Fruit fly (Drosophila melanogaster) whole organism, embryonic: ENCODE data around the gene CG34135.

Source experiments
- Antp ChIP-seq: fragments of 200-800 bp; sonication (Bioruptor generic); optimal IDR thresholded peaks from 3 replicates; lab custom pipeline; 2016; ENCODE audit warnings: missing biosample characterization, missing genetic modification characterization
- Awh ChIP-seq: fragments of 200-800 bp; sonication (Bioruptor generic); IDR thresholded peaks from 2 replicates; pipeline ENCODE4, ENCODE4 v1.3.6; 2022; ENCODE audit warnings: missing biosample characterization, missing genetic modification characterization
- Blimp-1 ChIP-seq: fragments of 200-800 bp; sonication (Bioruptor generic); optimal IDR thresholded peaks from 3 replicates; lab custom pipeline; 2018; ENCODE audit warnings: missing biosample characterization, missing genetic modification characterization, mild to moderate bottlenecking, moderate library complexity, missing genetic modification reagents
- CG10147 ChIP-seq: fragments of 200-800 bp; sonication (Bioruptor generic); optimal IDR thresholded peaks from 2 replicates; lab custom pipeline; 2019; ENCODE audit warnings: missing biosample characterization, mild to moderate bottlenecking, missing genetic modification characterization, moderate library complexity
- CG10209 ChIP-seq: fragments of 200-800 bp; sonication (Bioruptor generic); optimal IDR thresholded peaks from 3 replicates; lab custom pipeline; 2017; ENCODE audit warnings: missing biosample characterization, mild to moderate bottlenecking, missing genetic modification characterization, missing genetic modification reagents
- CG10267 ChIP-seq: fragments of 200-800 bp; sonication (Bioruptor generic); optimal IDR thresholded peaks from 2 replicates; lab custom pipeline; 2018; ENCODE audit warnings: missing biosample characterization, mild to moderate bottlenecking, missing genetic modification characterization, moderate library complexity
- CG11456 ChIP-seq: fragments of 200-800 bp; sonication (Bioruptor generic); IDR thresholded peaks from 3 replicates; pipeline ENCODE4 v1.3.6; 2022; ENCODE audit warnings: missing biosample characterization, missing genetic modification characterization
- CG12659 ChIP-seq: fragments of 200-800 bp; sonication (Bioruptor generic); optimal IDR thresholded peaks from 3 replicates; lab custom pipeline; 2017; ENCODE audit warnings: mild to moderate bottlenecking, missing biosample characterization, missing genetic modification reagents, missing genetic modification characterization
- CG13287 ChIP-seq: fragments of 200-800 bp; sonication (Bioruptor generic); IDR thresholded peaks from 2 replicates; pipeline ENCODE4 v1.3.6; 2022; ENCODE audit warnings: missing biosample characterization, missing genetic modification characterization; ENCODE audit not compliant: partially characterized antibody
- CG15073 ChIP-seq: fragments of 200-800 bp; sonication (Bioruptor generic); optimal IDR thresholded peaks from 2 replicates; lab custom pipeline; 2016; ENCODE audit warnings: missing biosample characterization, missing genetic modification characterization
- CG15696 ChIP-seq: fragments of 200-800 bp; sonication (Bioruptor generic); optimal IDR thresholded peaks from 2 replicates; lab custom pipeline; 2019; ENCODE audit warnings: missing biosample characterization, mild to moderate bottlenecking, missing genetic modification characterization, moderate library complexity
- CG1603 ChIP-seq: fragments of 200-800 bp; sonication (Bioruptor generic); optimal IDR thresholded peaks from 2 replicates; lab custom pipeline; 2019; ENCODE audit warnings: missing biosample characterization, mild to moderate bottlenecking, missing genetic modification characterization, moderate library complexity
- CG32767 ChIP-seq: fragments of 200-800 bp; sonication (Bioruptor generic); IDR thresholded peaks from 2 replicates; pipeline ENCODE4 v1.3.6; 2022; ENCODE audit warnings: missing biosample characterization, missing genetic modification characterization
- CG32772 ChIP-seq: fragments of 200-800 bp; sonication (Bioruptor generic); IDR thresholded peaks from 2 replicates; pipeline ENCODE4 v1.3.6; 2022; ENCODE audit warnings: missing biosample characterization, missing genetic modification characterization
- CG3847 ChIP-seq: fragments of 200-800 bp; sonication (Bioruptor generic); IDR thresholded peaks from 2 replicates; pipeline ENCODE4 v1.3.6; 2022; ENCODE audit warnings: missing biosample characterization, missing genetic modification characterization
- CG4854 ChIP-seq: fragments of 200-800 bp; sonication (Bioruptor generic); optimal IDR thresholded peaks from 2 replicates; lab custom pipeline; 2016; ENCODE audit warnings: missing biosample characterization, missing genetic modification characterization, inconsistent platforms
- CG7963 ChIP-seq: fragments of 200-800 bp; sonication (Bioruptor generic); IDR thresholded peaks from 3 replicates; pipeline ENCODE4 v1.3.6; 2022; ENCODE audit warnings: missing biosample characterization, missing genetic modification characterization; ENCODE audit not compliant: partially characterized antibody
- CG9727 ChIP-seq: fragments of 200-800 bp; sonication (Bioruptor generic); optimal IDR thresholded peaks from 3 replicates; lab custom pipeline; 2017; ENCODE audit warnings: missing biosample characterization, mild to moderate bottlenecking, missing genetic modification characterization
- CoRest ChIP-seq: fragments of 200-800 bp; sonication (Bioruptor generic); optimal IDR thresholded peaks from 3 replicates; lab custom pipeline; 2018; ENCODE audit warnings: missing biosample characterization, mild to moderate bottlenecking, missing genetic modification characterization, moderate library complexity
- CrebB ChIP-seq: fragments of 200-800 bp; sonication (Bioruptor generic); optimal IDR thresholded peaks from 3 replicates; lab custom pipeline; 2018; ENCODE audit warnings: missing biosample characterization, mild to moderate bottlenecking, missing genetic modification characterization
- Doc3 ChIP-seq: fragments of 200-800 bp; sonication (Bioruptor generic); IDR thresholded peaks from 3 replicates; pipeline ENCODE4 v1.3.6; 2022; ENCODE audit warnings: missing biosample characterization, missing genetic modification characterization; ENCODE audit not compliant: partially characterized antibody
- ERR ChIP-seq: fragments of 200-800 bp; sonication (Bioruptor generic); optimal IDR thresholded peaks from 2 replicates; lab custom pipeline; 2016; ENCODE audit warnings: missing biosample characterization, missing genetic modification characterization
- Elba2 ChIP-seq: fragments of 200-800 bp; sonication (Bioruptor generic); optimal IDR thresholded peaks from 3 replicates; lab custom pipeline; 2016; ENCODE audit warnings: missing biosample characterization, missing genetic modification characterization
- HLH54F ChIP-seq: fragments of 200-800 bp; sonication (Bioruptor generic); optimal IDR thresholded peaks from 3 replicates; lab custom pipeline; 2016; ENCODE audit warnings: missing biosample characterization, missing genetic modification characterization
- HLHmδ ChIP-seq: fragments of 200-800 bp; sonication (Bioruptor generic); optimal IDR thresholded peaks from 2 replicates; lab custom pipeline; 2018; ENCODE audit warnings: missing biosample characterization, mild to moderate bottlenecking, missing genetic modification characterization, moderate library complexity
- Hey ChIP-seq: fragments of 200-800 bp; sonication (Bioruptor generic); optimal IDR thresholded peaks from 3 replicates; lab custom pipeline; 2018; ENCODE audit warnings: missing biosample characterization, mild to moderate bottlenecking, missing genetic modification characterization
- Hmr ChIP-seq: fragments of 200-800 bp; sonication (Bioruptor generic); optimal IDR thresholded peaks from 3 replicates; lab custom pipeline; 2017; ENCODE audit warnings: mild to moderate bottlenecking, missing biosample characterization, missing genetic modification reagents, missing genetic modification characterization
- Lim3 ChIP-seq: fragments of 200-800 bp; sonication (Bioruptor generic); IDR thresholded peaks from 2 replicates; pipeline ENCODE4 v1.3.6; 2022; ENCODE audit warnings: missing biosample characterization, missing genetic modification characterization
- Max ChIP-seq: fragments of 200-800 bp; sonication (Bioruptor generic); optimal IDR thresholded peaks from 2 replicates; lab custom pipeline; 2016; ENCODE audit warnings: missing biosample characterization, mild to moderate bottlenecking, missing genetic modification characterization
- Meics ChIP-seq: fragments of 200-800 bp; sonication (Bioruptor generic); optimal IDR thresholded peaks from 2 replicates; lab custom pipeline; 2017; ENCODE audit warnings: missing biosample characterization, mild to moderate bottlenecking, missing genetic modification characterization
- Pdp1 ChIP-seq, 2 experiments: fragments of 200-800 bp; sonication (Bioruptor generic); optimal IDR thresholded peaks; 3 replicates each; lab custom pipeline; 2016; ENCODE audit warnings: missing biosample characterization in 2 of 2, missing genetic modification characterization in 2 of 2, mild to moderate bottlenecking in 1 of 2, moderate library complexity in 1 of 2
- Poxn ChIP-seq: fragments of 200-800 bp; sonication (Bioruptor generic); IDR thresholded peaks from 2 replicates; pipeline ENCODE4 v1.3.6; 2022; ENCODE audit warnings: missing biosample characterization, missing genetic modification characterization
- Tbp ChIP-seq: fragments of >200 bp; optimal IDR thresholded peaks from 2 replicates; lab custom pipeline; 2018; ENCODE audit warnings: missing biosample characterization, missing genetic modification characterization
- ato ChIP-seq: fragments of 200-800 bp; sonication (Bioruptor generic); IDR thresholded peaks from 2 replicates; pipeline ENCODE4 v1.3.6; 2022; ENCODE audit warnings: missing biosample characterization, missing genetic modification characterization; ENCODE audit not compliant: partially characterized antibody
- az2 ChIP-seq: fragments of 200-800 bp; sonication (Bioruptor generic); optimal IDR thresholded peaks from 3 replicates; lab custom pipeline; 2016; ENCODE audit warnings: missing biosample characterization, missing genetic modification characterization
- bab2 ChIP-seq: fragments of 200-800 bp; sonication (Bioruptor generic); optimal IDR thresholded peaks from 2 replicates; lab custom pipeline; 2016; ENCODE audit warnings: missing biosample characterization, missing genetic modification characterization
- ci ChIP-seq: fragments of 200-800 bp; sonication (Bioruptor generic); IDR thresholded peaks from 3 replicates; pipeline ENCODE4 v1.3.6; 2022; ENCODE audit warnings: missing biosample characterization, missing genetic modification characterization
- crp ChIP-seq, 2 experiments: fragments of 200-800 bp; sonication (Bioruptor generic); optimal IDR thresholded peaks; 2 replicates in 1 of 2; 3 replicates in 1 of 2; lab custom pipeline; 2017; ENCODE audit warnings: missing biosample characterization in 2 of 2, missing genetic modification characterization in 2 of 2, mild to moderate bottlenecking in 1 of 2, moderate library complexity in 1 of 2
- danr ChIP-seq: fragments of 200-800 bp; sonication (Bioruptor generic); IDR thresholded peaks from 2 replicates; pipeline ENCODE4 v1.3.6; 2022; ENCODE audit warnings: missing biosample characterization, missing genetic modification characterization
- disco-r ChIP-seq: fragments of 200-800 bp; sonication (Bioruptor generic); optimal IDR thresholded peaks from 2 replicates; lab custom pipeline; 2016; ENCODE audit warnings: missing biosample characterization, missing genetic modification characterization
- fru ChIP-seq: fragments of >200 bp; optimal IDR thresholded peaks from 2 replicates; lab custom pipeline; 2017
- gcm2 ChIP-seq: fragments of 200-800 bp; sonication (Bioruptor generic); optimal IDR thresholded peaks from 2 replicates; lab custom pipeline; 2016; ENCODE audit warnings: missing biosample characterization, missing genetic modification characterization
- grau ChIP-seq: fragments of 200-800 bp; optimal IDR thresholded peaks from 3 replicates; lab custom pipeline; 2019; ENCODE audit warnings: missing biosample characterization, mild to moderate bottlenecking, missing genetic modification characterization, moderate library complexity
- lola ChIP-seq, 3 experiments: fragments of >200 bp in 2 of 3; fragments of 200-800 bp in 1 of 3; sonication (Bioruptor generic) in 1 of 3; optimal IDR thresholded peaks; 2 replicates each; lab custom pipeline; 2017 to 2019; ENCODE audit warnings: missing biosample characterization in 3 of 3, missing genetic modification characterization in 3 of 3, mild to moderate bottlenecking in 1 of 3, moderate library complexity in 1 of 3
- mld ChIP-seq: fragments of 200-800 bp; sonication (Bioruptor generic); IDR thresholded peaks from 3 replicates; pipeline ENCODE4 v1.3.6; 2022; ENCODE audit warnings: missing biosample characterization, missing genetic modification characterization; ENCODE audit not compliant: partially characterized antibody
- rib ChIP-seq: fragments of 200-800 bp; sonication (Bioruptor generic); IDR thresholded peaks from 2 replicates; pipeline ENCODE4 v1.3.6; 2022; ENCODE audit warnings: missing biosample characterization, missing genetic modification characterization
- sens ChIP-seq: fragments of 200-800 bp; sonication (Bioruptor generic); peaks from one replicate; lab custom pipeline; 2016; ENCODE audit warnings: missing biosample characterization, missing genetic modification characterization
- sens-2 ChIP-seq: fragments of 200-800 bp; sonication (Bioruptor generic); IDR thresholded peaks from 2 replicates; pipeline ENCODE4 v1.3.6; 2022; ENCODE audit warnings: missing biosample characterization, missing genetic modification characterization
- so ChIP-seq: fragments of 200-800 bp; sonication (Bioruptor generic); IDR thresholded peaks from 3 replicates; pipeline ENCODE4 v1.3.6; 2022; ENCODE audit warnings: missing biosample characterization, missing genetic modification characterization
- sr ChIP-seq: fragments of 200-800 bp; sonication (Bioruptor generic); IDR thresholded peaks from 3 replicates; pipeline ENCODE4 v1.3.6; 2022; ENCODE audit warnings: missing biosample characterization, missing genetic modification characterization
- tgo ChIP-seq: fragments of 200-800 bp; sonication (Bioruptor generic); IDR thresholded peaks from 3 replicates; pipeline ENCODE4 v1.3.6; 2022; ENCODE audit warnings: missing biosample characterization, missing genetic modification characterization

CG34135 gene

DNA sequence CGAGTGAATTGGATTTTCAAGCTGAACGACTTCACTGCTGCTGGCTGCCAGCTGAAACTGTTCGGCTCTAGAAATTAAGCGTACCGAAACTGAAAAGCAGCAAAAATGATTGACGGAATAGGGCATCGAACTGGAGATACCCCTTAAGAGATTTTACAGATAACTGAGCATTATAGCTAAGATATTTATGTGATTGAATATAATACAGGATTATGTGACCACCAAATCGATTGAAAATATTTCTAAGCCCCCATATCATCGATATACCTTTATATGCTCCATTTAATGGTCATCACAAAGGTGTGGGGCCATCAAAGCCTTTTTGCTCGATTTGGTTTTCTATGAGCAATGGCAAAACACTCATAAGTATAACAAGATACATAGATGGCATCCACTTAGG is 16.8 kb upstream of the CG34135 start (continued):
- TF ChIP-seq grau (tag; lab: Kevin White, UChicago) (no peak), fru (lab: Kevin White, UChicago) (no peak), sens (GFP tag; lab: Kevin White, UChicago) (peak; percentile 84), CoRest (tag; lab: Kevin White, UChicago) (no peak), gcm2 (GFP tag; lab: Kevin White, UChicago) (no peak), crp (GFP tag; optimal IDR thresholded peaks at IDR 0.05; lab: Kevin White, UChicago) (no peak), lola (GFP tag; optimal IDR thresholded peaks at IDR 0.05; lab: Kevin White, UChicago) (no peak), CG10209 (GFP tag; lab: Kevin White, UChicago) (peak; percentile 32), CG15073 (no peak), disco-r (GFP tag; lab: Kevin White, UChicago) (no peak), sens-2 (GFP tag; lab: Robert Waterston, UW) (no peak), Doc3 (GFP tag; lab: Robert Waterston, UW) (no peak), HLH54F (GFP tag; lab: Kevin White, UChicago) (peak; percentile 49), CG12659 (no peak), CG7963 (GFP tag; lab: Robert Waterston, UW) (no peak), CG11456 (peak; percentile 70; the same call in 1 of the 3 replicates), Antp (GFP tag; lab: Kevin White, UChicago) (peak; percentile 30), bab2 (no peak), CG32772 (peak; percentile 37; the same call in 1 of the 2 replicates), CG3847 (peak; percentile 39; the same call in 1 of the 2 replicates), Meics (GFP tag; lab: Kevin White, UChicago) (no peak), CG32767 (peak; percentile 47; the same call in 1 of the 2 replicates), Elba2 (GFP tag; lab: Kevin White, UChicago) (no peak), CG10147 (no peak), rib (no peak), CG1603 (tag; lab: Kevin White, UChicago) (no peak), Awh (GFP tag; lab: Robert Waterston, UW) (no peak), Poxn (no peak), Hmr (peak; percentile 44), HLHmδ (GFP tag; lab: Kevin White, UChicago) (no peak), Hey (tag; lab: Kevin White, UChicago) (no peak), ERR (GFP tag; lab: Kevin White, UChicago) (no peak), CG15696 (tag; lab: Kevin White, UChicago) (no peak), CG13287 (no peak), ci (GFP tag; lab: Robert Waterston, UW) (peak; percentile 77), Blimp-1 (no peak), danr (GFP tag; lab: Robert Waterston, UW) (no peak), CG9727 (GFP tag; lab: Kevin White, UChicago) (peak; percentile 38), ato (no peak), mld (GFP tag; lab: Robert Waterston, UW) (no peak), Max (GFP tag; lab: Kevin White, UChicago) (no peak), tgo (GFP tag; lab: Robert Waterston, UW) (peak; percentile 58; the same call in 2 of the 3 replicates), az2 (GFP tag; lab: Kevin White, UChicago) (no peak), so (GFP tag; lab: Robert Waterston, UW) (peak; percentile 37; the same call in 1 of the 3 replicates), CG4854 (GFP tag; lab: Kevin White, UChicago) (no peak), Tbp (GFP tag; lab: Kevin White, UChicago) (no peak), Lim3 (GFP tag; lab: Robert Waterston, UW) (no peak), Pdp1 (GFP tag; optimal IDR thresholded peaks at IDR 0.05; lab: Kevin White, UChicago) (peak in 1 of 2 experiments; percentile 53), CrebB (no peak), CG10267 (tag; lab: Kevin White, UChicago) (no peak), sr (GFP tag; lab: Robert Waterston, UW) (no peak)
